Worm (Caenorhabditis elegans): ENCODE measurements around the gene C08G9.2.

ce11 chrIV:7623078-7623477 lies 49.7 kb downstream of the C08G9.2 start:
- TF ChIP-seq unc-62 (GFP tag; optimal IDR thresholded peaks at IDR 0.05) (no peak), pax-3 (tag; optimal IDR thresholded peaks at IDR 0.05) (no peak), fkh-10 (GFP tag; optimal IDR thresholded peaks at IDR 0.05) (no peak), elt-3 (tag; optimal IDR thresholded peaks at IDR 0.05) (no peak), snu-23 (GFP tag; optimal IDR thresholded peaks at IDR 0.05) (no peak), ztf-4 (tag; optimal IDR thresholded peaks at IDR 0.05) (no peak), lsy-2 (tag; optimal IDR thresholded peaks at IDR 0.05) (no peak), aly-2 (tag; optimal IDR thresholded peaks at IDR 0.05) (no peak), ceh-88 (GFP tag; IDR thresholded peaks at IDR 0.05) (no peak), blmp-1 (tag; optimal IDR thresholded peaks at IDR 0.05) (no peak), nhr-12 (tag; optimal IDR thresholded peaks at IDR 0.05) (no peak)
